Worm (Caenorhabditis elegans) whole organism, mixed stage, embryonic: ENCODE data around the gene srh-75.
A peak's percentile ranks its signal among the peaks of the same experiment; 100 is the strongest.

Experiments used
- blmp-1 ChIP-seq: fragments of 150-350 bp; optimal IDR thresholded peaks from 2 replicates; lab custom pipeline; 2014; ENCODE audit warnings: missing biosample characterization, missing genetic modification characterization
- ces-1 ChIP-seq: fragments of 150-350 bp; optimal IDR thresholded peaks from 2 replicates; lab custom pipeline; 2014; ENCODE audit warnings: missing biosample characterization, missing genetic modification reagents, missing genetic modification characterization
- cnd-1 ChIP-seq: fragments of 200-800 bp; sonication (Bioruptor generic); optimal IDR thresholded peaks from 2 replicates; lab custom pipeline; 2018; ENCODE audit warnings: mild to moderate bottlenecking, missing genetic modification characterization, missing compliant biosample characterization
- hlh-1 ChIP-seq: fragments of 150-350 bp; optimal IDR thresholded peaks from 2 replicates; lab custom pipeline; 2014; ENCODE audit warnings: missing biosample characterization, missing genetic modification reagents, missing genetic modification characterization
- lin-13 ChIP-seq: fragments of 150-350 bp; optimal IDR thresholded peaks from 2 replicates; lab custom pipeline; 2014; ENCODE audit warnings: missing biosample characterization, missing genetic modification characterization
- nhr-12 ChIP-seq: fragments of 150-350 bp; optimal IDR thresholded peaks from 2 replicates; lab custom pipeline; 2014; ENCODE audit warnings: missing biosample characterization, missing genetic modification characterization
- nhr-237 ChIP-seq: fragments of 150-350 bp; optimal IDR thresholded peaks from 2 replicates; lab custom pipeline; 2014; ENCODE audit warnings: missing biosample characterization, missing genetic modification characterization
- pha-4 ChIP-seq: fragments of 150-350 bp; optimal IDR thresholded peaks from 2 replicates; lab custom pipeline; 2018; ENCODE audit warnings: missing biosample characterization, missing genetic modification reagents, missing genetic modification characterization
- sem-2 ChIP-seq: fragments of 200-800 bp; sonication (Bioruptor generic); optimal IDR thresholded peaks from 2 replicates; lab custom pipeline; 2018; ENCODE audit warnings: mild to moderate bottlenecking, missing genetic modification characterization, missing compliant biosample characterization
- snpc-4 ChIP-seq: fragments of 150-350 bp; optimal IDR thresholded peaks from 2 replicates; lab custom pipeline; 2014; ENCODE audit warnings: missing biosample characterization, missing genetic modification characterization
- unc-120 ChIP-seq: sonication (generic microtip); optimal IDR thresholded peaks from 2 replicates; lab custom pipeline; 2017; ENCODE audit warnings: missing genetic modification characterization, missing compliant biosample characterization; ENCODE audit not compliant: poor library complexity, severe bottlenecking
- unc-39 ChIP-seq: fragments of 150-350 bp; optimal IDR thresholded peaks from 2 replicates; lab custom pipeline; 2014; ENCODE audit warnings: missing biosample characterization, missing genetic modification characterization
- unc-62 ChIP-seq: fragments of 150-350 bp; optimal IDR thresholded peaks from 2 replicates; lab custom pipeline; 2014; ENCODE audit warnings: missing biosample characterization, missing genetic modification reagents, missing genetic modification characterization

- TF ChIP-seq lin-13: no peak
- TF ChIP-seq blmp-1 (tag; lab: Kevin White, UChicago): no peak
- no peak for TF ChIP-seq nhr-237 (tag; lab: Kevin White, UChicago)
- peak; percentile 6 for TF ChIP-seq hlh-1 (tag; lab: Kevin White, UChicago)
- no peak for TF ChIP-seq cnd-1 (tag; lab: Kevin White, UChicago)
- no peak for TF ChIP-seq pha-4 (tag; lab: Kevin White, UChicago)
- TF ChIP-seq unc-120 (tag; lab: Kevin White, UChicago): peak; percentile 50
- no peak for TF ChIP-seq unc-39 (tag; lab: Kevin White, UChicago)
- no peak for TF ChIP-seq snpc-4 (tag; lab: Kevin White, UChicago)
- TF ChIP-seq nhr-12 (tag; lab: Kevin White, UChicago): no peak
- TF ChIP-seq sem-2 (GFP tag; lab: Kevin White, UChicago): no peak
- peak; percentile 3 for TF ChIP-seq ces-1 (GFP tag; lab: Kevin White, UChicago)
- TF ChIP-seq unc-62: peak; percentile 97
Observed at ce11 chrV:11034748-11035147, 22.2 kb downstream of the srh-75 start, which contains the start of gene pptr-2.
